Worm (Caenorhabditis elegans): Measurements from ENCODE around the gene srg-33.
A peak's percentile ranks its signal among the peaks of the same experiment; 100 is the strongest.

srg-33 gene

ce11 chrV:8282933-8283332 is 8.9 kb upstream of the srg-33 start:
- no peak for TF ChIP-seq nhr-27 (tag; optimal IDR thresholded peaks at IDR 0.05)
- TF ChIP-seq ceh-58 (GFP tag; IDR thresholded peaks at IDR 0.05), result no peak
- TF ChIP-seq nhr-80 (tag; optimal IDR thresholded peaks at IDR 0.05), result peak; percentile 35
- TF ChIP-seq let-607 (tag; optimal IDR thresholded peaks at IDR 0.05), result peak in 1 of 2 experiments; percentile 52

ce11 chrV:8284800-8285199 is 7.1 kb upstream of the srg-33 start, which contains the start of gene slc-17.5:
Gene slc-17.5 (minus strand): TSS chrV:8284900.
- TF ChIP-seq Y53G8AR.9 (GFP tag; conservative IDR thresholded peaks at IDR 0.05) (no peak), pha-4 (tag; optimal IDR thresholded peaks at IDR 0.05) (no peak), ceh-100 (GFP tag; IDR thresholded peaks at IDR 0.05) (no peak), mel-28 (tag; optimal IDR thresholded peaks at IDR 0.05; ENCODE audit: borderline replicate concordance) (no peak), nhr-27 (tag; optimal IDR thresholded peaks at IDR 0.05) (no peak), B0261.1 (tag; optimal IDR thresholded peaks at IDR 0.05) (no peak)

ce11 chrV:8285455-8285854 is 6.4 kb upstream of the srg-33 start:
- no peak for TF ChIP-seq ccch-3 (GFP tag; optimal IDR thresholded peaks at IDR 0.05)
- TF ChIP-seq nhr-80 (tag; optimal IDR thresholded peaks at IDR 0.05), result peak; percentile 66

- TF ChIP-seq snpc-4 (GFP tag; optimal IDR thresholded peaks at IDR 0.05), result no peak
- peak in 1 of 4 experiments; percentile 7 for TF ChIP-seq snpc-4 (tag; optimal IDR thresholded peaks at IDR 0.05)
- TF ChIP-seq nhr-80 (tag; optimal IDR thresholded peaks at IDR 0.05), result peak; percentile 36
- no peak for TF ChIP-seq dpl-1 (GFP tag; optimal IDR thresholded peaks at IDR 0.05)
- TF ChIP-seq cebp-1 (GFP tag; IDR thresholded peaks at IDR 0.05), result peak; percentile 81; the same call in 1 of the 2 replicates
- peak; percentile 94 for TF ChIP-seq cebp-1 (tag; optimal IDR thresholded peaks at IDR 0.05)
These were observed 3.6 kb upstream of the srg-33 start for ce11 chrV:8288125-8288806.

ce11 chrV:8295866-8296265 is 4.0 kb downstream of the srg-33 start, which contains the start of gene smex-1:
Gene smex-1 (minus strand): TSS chrV:8295966.
- TF ChIP-seq Y95B8A.8 (GFP tag; IDR thresholded peaks at IDR 0.05) (no peak), lir-1 (GFP tag; conservative IDR thresholded peaks at IDR 0.05) (no peak), F49E8.2 (tag; optimal IDR thresholded peaks at IDR 0.05; ENCODE audit: insufficient read depth) (no peak), ztf-3 (GFP tag; optimal IDR thresholded peaks at IDR 0.05) (no peak), athp-1 (tag; optimal IDR thresholded peaks at IDR 0.05) (no peak), ZK185.1 (tag; optimal IDR thresholded peaks at IDR 0.05; ENCODE audit: poor library complexity, severe bottlenecking) (no peak), ceh-100 (GFP tag; IDR thresholded peaks at IDR 0.05) (no peak), ama-1 (optimal IDR thresholded peaks at IDR 0.05) (no peak), ama-1 (GFP tag; optimal IDR thresholded peaks at IDR 0.05) (no peak), madf-10 (tag; optimal IDR thresholded peaks at IDR 0.05) (no peak), atf-7 (tag; optimal IDR thresholded peaks at IDR 0.05) (no peak), rcor-1 (GFP tag; IDR thresholded peaks at IDR 0.05) (no peak), B0035.1 (tag; optimal IDR thresholded peaks at IDR 0.05) (no peak), ceh-27 (GFP tag; optimal IDR thresholded peaks at IDR 0.05) (no peak), akir-1 (GFP tag; optimal IDR thresholded peaks at IDR 0.05) (no peak), lsl-1 (GFP tag; optimal IDR thresholded peaks at IDR 0.05) (no peak), snpc-3.4 (tag; optimal IDR thresholded peaks at IDR 0.05) (no peak), hlh-26 (GFP tag; conservative IDR thresholded peaks at IDR 0.05) (no peak)
